Worm (Caenorhabditis elegans) whole organism, young adult: ENCODE measurements around the gene miz-1.

Experiments used
- B0019.2 ChIP-seq: fragments of 200-800 bp; sonication (Bioruptor generic); conservative IDR thresholded peaks from 2 replicates; pipeline ENCODE4 v1.3.6; 2022; ENCODE audit warnings: missing genetic modification reagents, missing genetic modification characterization, missing compliant biosample characterization
- C06A6.2 ChIP-seq: fragments of 200-800 bp; sonication (Bioruptor generic); conservative IDR thresholded peaks from 2 replicates; pipeline ENCODE4 v1.3.6; 2022; ENCODE audit warnings: missing genetic modification characterization, missing compliant biosample characterization
- F22D6.2 ChIP-seq: sonication (generic microtip); optimal IDR thresholded peaks from 2 replicates; lab custom pipeline; 2016; ENCODE audit warnings: mild to moderate bottlenecking, missing genetic modification characterization, missing compliant biosample characterization
- F39B2.1 ChIP-seq: fragments of 200-800 bp; sonication (Bioruptor generic); IDR thresholded peaks from 2 replicates; pipeline ENCODE4 v1.3.6; 2022; ENCODE audit warnings: missing genetic modification reagents, missing genetic modification characterization, missing compliant biosample characterization
- F49E8.2 ChIP-seq: sonication (generic microtip); optimal IDR thresholded peaks from 3 replicates; lab custom pipeline; 2017; ENCODE audit warnings: missing genetic modification characterization, mild to moderate bottlenecking, missing compliant biosample characterization, antibody characterized with exemption, moderate library complexity; ENCODE audit not compliant: insufficient read depth
- K11D2.4 ChIP-seq: fragments of 200-800 bp; sonication (Bioruptor generic); IDR thresholded peaks from 2 replicates; pipeline ENCODE4 v1.3.6; 2022; ENCODE audit warnings: missing genetic modification reagents, missing genetic modification characterization, missing compliant biosample characterization
- Y53F4B.3 ChIP-seq: fragments of 200-800 bp; sonication (Bioruptor generic); IDR thresholded peaks from 2 replicates; pipeline ENCODE4 v1.3.6; 2022; ENCODE audit warnings: missing genetic modification reagents, missing genetic modification characterization, missing compliant biosample characterization
- Y56A3A.18 ChIP-seq: fragments of 200-800 bp; sonication (Bioruptor generic); IDR thresholded peaks from 2 replicates; pipeline ENCODE4 v1.3.6; 2022; ENCODE audit warnings: missing genetic modification reagents, missing genetic modification characterization, missing compliant biosample characterization
- ama-1 ChIP-seq, 3 experiments: fragments of 150-350 bp in 1 of 3; sonication (generic microtip) in 2 of 3; optimal IDR thresholded peaks; 2 replicates each; lab custom pipeline; 2014 to 2018; ENCODE audit warnings: missing biosample characterization in 2 of 3, missing genetic modification characterization in 2 of 3, missing genetic modification reagents in 2 of 3
- attf-3 ChIP-seq: fragments of 200-800 bp; sonication (Bioruptor generic); conservative IDR thresholded peaks from 2 replicates; pipeline ENCODE4 v1.3.6; 2022; ENCODE audit warnings: missing genetic modification reagents, missing genetic modification characterization, missing compliant biosample characterization
- attf-5 ChIP-seq: fragments of 200-800 bp; sonication (Bioruptor generic); optimal IDR thresholded peaks from 2 replicates; lab custom pipeline; 2018; ENCODE audit warnings: mild to moderate bottlenecking, missing genetic modification characterization, missing compliant biosample characterization
- attf-6 ChIP-seq: fragments of 200-800 bp; sonication (Bioruptor generic); IDR thresholded peaks from 2 replicates; pipeline ENCODE4 v1.3.6; 2022; ENCODE audit warnings: missing genetic modification reagents, missing genetic modification characterization, missing compliant biosample characterization
- cebp-2 ChIP-seq: fragments of 200-800 bp; sonication (Bioruptor generic); IDR thresholded peaks from 2 replicates; pipeline ENCODE4 v1.3.6; 2022; ENCODE audit warnings: missing genetic modification characterization, missing compliant biosample characterization
- die-1 ChIP-seq: sonication (generic microtip); optimal IDR thresholded peaks from 2 replicates; lab custom pipeline; 2016; ENCODE audit warnings: missing genotype, mild to moderate bottlenecking, missing genetic modification characterization, missing compliant biosample characterization
- dox-1 ChIP-seq: fragments of 200-800 bp; sonication (Bioruptor generic); IDR thresholded peaks from 2 replicates; pipeline ENCODE4 v1.3.6; 2022; ENCODE audit warnings: missing genetic modification reagents, missing genetic modification characterization, missing compliant biosample characterization
- dpff-1 ChIP-seq: sonication (generic microtip); optimal IDR thresholded peaks from 2 replicates; lab custom pipeline; 2017; ENCODE audit warnings: mild to moderate bottlenecking, missing genetic modification characterization, missing compliant biosample characterization
- egl-44 ChIP-seq: fragments of 200-800 bp; sonication (Bioruptor generic); IDR thresholded peaks from 2 replicates; pipeline ENCODE4 v1.3.6; 2022; ENCODE audit warnings: missing genetic modification reagents, missing genetic modification characterization, missing compliant biosample characterization
- let-526 ChIP-seq: fragments of 200-800 bp; sonication (Bioruptor generic); IDR thresholded peaks from 2 replicates; pipeline ENCODE4 v1.3.6; 2022; ENCODE audit warnings: missing genetic modification reagents, missing genetic modification characterization, missing compliant biosample characterization
- lin-35 ChIP-seq, 3 experiments: fragments of 150-350 bp in 2 of 3; sonication (generic microtip) in 1 of 3; optimal IDR thresholded peaks; 2 replicates each; lab custom pipeline; 2014 to 2018; ENCODE audit warnings: missing biosample characterization in 3 of 3, missing genetic modification characterization in 3 of 3, missing genetic modification reagents in 3 of 3
- lin-54 ChIP-seq: fragments of 200-800 bp; sonication (Bioruptor generic); optimal IDR thresholded peaks from 2 replicates; lab custom pipeline; 2018; ENCODE audit warnings: mild to moderate bottlenecking, missing genetic modification characterization, missing compliant biosample characterization
- madf-3 ChIP-seq: fragments of 200-800 bp; sonication (Bioruptor generic); IDR thresholded peaks from 2 replicates; pipeline ENCODE4 v1.3.6; 2022; ENCODE audit warnings: missing genetic modification reagents, missing genetic modification characterization, missing compliant biosample characterization
- madf-6 ChIP-seq: fragments of 200-800 bp; sonication (Bioruptor generic); IDR thresholded peaks from 2 replicates; pipeline ENCODE4 v1.3.6; 2022; ENCODE audit warnings: missing genetic modification reagents, missing genetic modification characterization, missing compliant biosample characterization
- mcd-1 ChIP-seq: fragments of 200-800 bp; sonication (Bioruptor generic); IDR thresholded peaks from 2 replicates; pipeline ENCODE4 v1.3.6; 2022; ENCODE audit warnings: missing genetic modification reagents, missing genetic modification characterization, missing compliant biosample characterization
- mel-28 ChIP-seq: sonication (generic microtip); optimal IDR thresholded peaks from 2 replicates; lab custom pipeline; 2016; ENCODE audit warnings: borderline replicate concordance, mild to moderate bottlenecking, missing genetic modification characterization, missing compliant biosample characterization
- nfya-2 ChIP-seq: fragments of 200-800 bp; sonication (Bioruptor generic); IDR thresholded peaks from 2 replicates; pipeline ENCODE4 v1.3.6; 2022; ENCODE audit warnings: missing genetic modification reagents, missing genetic modification characterization, missing compliant biosample characterization
- nhr-80 ChIP-seq: sonication (generic microtip); optimal IDR thresholded peaks from 2 replicates; lab custom pipeline; 2016; ENCODE audit warnings: missing genetic modification characterization, missing compliant biosample characterization
- pbrm-1 ChIP-seq: fragments of 200-800 bp; sonication (Bioruptor generic); IDR thresholded peaks from 2 replicates; pipeline ENCODE4 v1.3.6; 2022; ENCODE audit warnings: missing genetic modification reagents, missing genetic modification characterization, missing compliant biosample characterization
- pha-4 ChIP-seq: fragments of 150-350 bp; sonication (generic microtip); optimal IDR thresholded peaks from 2 replicates; lab custom pipeline; 2014; ENCODE audit warnings: missing biosample characterization, missing genetic modification reagents, missing genetic modification characterization
- rec-8 ChIP-seq, 2 experiments: sonication (generic microtip); optimal IDR thresholded peaks; 2 replicates each; lab custom pipeline; 2016; ENCODE audit warnings: mild to moderate bottlenecking in 2 of 2, missing genetic modification characterization in 2 of 2, missing genetic modification reagents in 2 of 2, missing genotype in 2 of 2, missing biosample characterization in 1 of 2, missing compliant biosample characterization in 1 of 2, moderate library complexity in 1 of 2
- snpc-1.1 ChIP-seq: sonication (generic microtip); optimal IDR thresholded peaks from 2 replicates; lab custom pipeline; 2017; ENCODE audit warnings: missing genetic modification characterization, mild to moderate bottlenecking, missing compliant biosample characterization, antibody characterized with exemption, moderate library complexity, missing genotype, missing genetic modification reagents; ENCODE audit not compliant: insufficient read depth
- snpc-1.3 ChIP-seq: sonication (generic microtip); optimal IDR thresholded peaks from 2 replicates; lab custom pipeline; 2017; ENCODE audit warnings: missing genetic modification characterization, mild to moderate bottlenecking, missing compliant biosample characterization, antibody characterized with exemption, moderate library complexity, missing genotype, missing genetic modification reagents; ENCODE audit not compliant: insufficient read depth
- somi-1 ChIP-seq: fragments of 200-800 bp; sonication (Bioruptor generic); optimal IDR thresholded peaks from 2 replicates; lab custom pipeline; 2018; ENCODE audit warnings: mild to moderate bottlenecking, missing genetic modification characterization, missing compliant biosample characterization
- tbx-9 ChIP-seq: sonication (generic microtip); optimal IDR thresholded peaks from 2 replicates; lab custom pipeline; 2016; ENCODE audit warnings: borderline replicate concordance, missing genetic modification characterization, inconsistent platforms, missing compliant biosample characterization
- unc-130 ChIP-seq: sonication (generic microtip); optimal IDR thresholded peaks from 2 replicates; lab custom pipeline; 2016; ENCODE audit warnings: missing genetic modification reagents, missing genetic modification characterization, missing compliant biosample characterization
- xnd-1 ChIP-seq: sonication (generic microtip); optimal IDR thresholded peaks from 2 replicates; lab custom pipeline; 2016; ENCODE audit warnings: missing genotype, missing genetic modification reagents, missing genetic modification characterization, missing compliant biosample characterization
- ztf-18 ChIP-seq: sonication (generic microtip); optimal IDR thresholded peaks from 2 replicates; lab custom pipeline; 2016; ENCODE audit warnings: missing genotype, mild to moderate bottlenecking, missing genetic modification characterization, missing compliant biosample characterization
- ztf-6 ChIP-seq: fragments of 200-800 bp; sonication (Bioruptor generic); IDR thresholded peaks from 2 replicates; pipeline ENCODE4 v1.3.6; 2022; ENCODE audit warnings: missing genetic modification reagents, missing genetic modification characterization, missing compliant biosample characterization

Gene miz-1

DNA sequence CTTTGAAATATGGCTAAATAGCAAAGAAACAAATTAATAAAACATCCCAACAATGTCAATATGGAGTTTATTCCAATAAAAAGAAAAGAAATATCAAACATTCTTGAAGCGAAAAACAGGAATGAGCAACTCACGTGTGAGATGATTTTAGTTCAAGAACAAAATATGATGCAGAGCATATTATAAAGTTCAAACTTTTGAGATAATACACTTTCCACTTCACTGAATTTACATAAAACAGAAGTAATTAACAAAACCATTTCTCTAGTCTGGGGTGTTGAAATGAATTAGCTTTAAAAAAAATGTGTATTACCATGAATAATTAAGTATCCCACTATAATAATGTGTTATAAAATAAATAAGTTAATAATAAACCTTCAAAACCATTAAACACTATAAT, 25.5 kb upstream of the miz-1 start, which contains the start of gene srd-7:
srd-7 (minus strand) TSS at position 101 of the 400 bp plus-strand sequence.
- TF ChIP-seq dpff-1 (tag; lab: Kevin White, UChicago) = no peak
- TF ChIP-seq, all 124 proteins: peak for 0

DNA sequence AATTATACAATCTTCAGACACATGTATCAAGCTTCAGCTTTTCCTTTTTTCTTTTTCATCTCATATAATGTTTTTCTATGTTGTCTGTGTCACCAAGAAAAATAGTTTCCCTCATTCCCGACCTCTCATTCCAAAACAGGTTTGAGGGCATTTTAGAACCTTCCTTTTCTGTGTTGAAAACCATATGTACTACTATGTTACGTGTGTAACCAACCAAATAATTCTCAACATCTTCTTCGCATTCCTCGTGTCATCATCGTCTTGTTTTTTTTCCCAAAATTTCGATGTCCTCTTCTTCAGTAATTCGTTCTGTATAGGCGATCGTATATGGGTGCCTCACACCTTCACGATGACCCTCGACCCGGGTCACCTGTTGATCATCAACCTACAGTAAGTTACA, 21.8 kb upstream of the miz-1 start, which contains the start of gene pept-2:
pept-2 (plus strand) TSS at position 301 of the 400 bp plus-strand sequence.
- TF ChIP-seq lin-35 (GFP tag; optimal IDR thresholded peaks at IDR 0.05; lab: Kevin White, UChicago) = no peak
- TF ChIP-seq ztf-18 (tag; lab: Kevin White, UChicago) = no peak
- TF ChIP-seq F39B2.1 (GFP tag; lab: Robert Waterston, UW) = no peak
- TF ChIP-seq lin-54 (GFP tag; lab: Kevin White, UChicago) = no peak
- TF ChIP-seq nhr-80 (tag; lab: Kevin White, UChicago) = no peak
- no peak for TF ChIP-seq Y53F4B.3 (GFP tag; lab: Robert Waterston, UW)

DNA sequence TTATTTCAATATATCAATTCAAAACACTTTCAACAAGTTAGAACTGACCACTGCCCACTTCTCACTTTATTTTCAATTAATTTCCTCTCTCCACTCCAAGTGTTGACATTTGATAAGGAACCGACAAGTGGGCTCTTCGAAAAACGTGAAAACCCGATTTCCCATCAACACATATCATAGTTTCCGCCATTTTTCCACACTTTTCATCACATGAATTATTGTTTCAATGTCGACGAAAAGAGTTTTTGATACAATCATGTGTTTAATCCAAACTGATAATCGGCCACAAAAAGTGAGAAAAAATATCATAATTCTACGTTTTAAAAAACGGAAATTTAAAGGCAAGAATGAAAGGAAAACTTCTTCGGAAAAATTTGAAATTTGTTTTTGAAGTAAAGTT, 16.5 kb upstream of the miz-1 start:
- TF ChIP-seq snpc-1.3 (tag; lab: Kevin White, UChicago) (no peak), nhr-80 (tag; lab: Kevin White, UChicago) (peak; percentile 66)

DNA sequence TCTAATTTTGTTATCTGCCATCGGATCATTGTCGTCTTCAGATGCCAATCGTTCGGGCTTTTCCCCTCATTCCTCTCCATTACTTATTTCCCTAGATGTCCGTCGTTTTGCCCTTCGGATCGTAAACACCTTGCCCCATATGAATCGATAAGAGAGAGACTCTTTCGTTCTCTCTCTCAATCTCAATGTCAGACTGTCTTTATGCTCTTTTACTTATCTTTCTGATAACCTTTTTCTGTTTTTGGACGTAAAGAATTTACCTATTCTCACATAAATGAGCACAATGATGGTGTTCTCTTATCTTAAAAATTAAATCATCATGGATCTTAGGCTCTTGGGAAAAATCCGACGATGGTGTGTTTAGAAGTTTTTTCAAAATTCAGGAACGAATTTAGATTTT, 15.5 kb upstream of the miz-1 start:
- no peak for TF ChIP-seq F22D6.2 (tag; lab: Kevin White, UChicago)
- TF ChIP-seq nhr-80 (tag; lab: Kevin White, UChicago) = peak; percentile 45

DNA sequence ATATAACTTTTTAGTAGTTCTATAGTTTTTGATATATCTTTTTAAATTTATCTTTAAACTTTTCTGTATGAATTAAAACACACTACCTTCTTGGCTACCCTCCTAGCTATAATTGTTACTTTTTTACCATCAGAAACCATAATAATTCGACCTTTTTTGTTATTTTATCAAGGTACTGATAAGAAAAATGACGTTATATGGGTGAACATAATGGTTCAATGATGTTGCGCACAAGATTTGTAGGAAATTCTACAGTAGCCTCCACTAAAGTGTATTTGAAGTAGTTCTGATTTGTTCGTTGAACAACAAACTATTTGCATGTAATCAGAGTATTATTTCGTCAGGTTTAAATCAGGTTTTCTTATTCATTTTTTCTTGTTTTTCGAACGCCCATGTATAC, 13.6 kb upstream of the miz-1 start:
- TF ChIP-seq die-1 (tag; lab: Kevin White, UChicago) (no peak), rec-8 (tag; optimal IDR thresholded peaks at IDR 0.05; lab: Kevin White, UChicago) (no peak), C06A6.2 (no peak), dox-1 (GFP tag; lab: Robert Waterston, UW) (no peak), ztf-6 (no peak), K11D2.4 (GFP tag; lab: Robert Waterston, UW) (no peak), F39B2.1 (GFP tag; lab: Robert Waterston, UW) (no peak), madf-3 (GFP tag; lab: Robert Waterston, UW) (no peak), snpc-1.3 (tag; lab: Kevin White, UChicago) (no peak), mcd-1 (no peak), Y56A3A.18 (no peak)

DNA sequence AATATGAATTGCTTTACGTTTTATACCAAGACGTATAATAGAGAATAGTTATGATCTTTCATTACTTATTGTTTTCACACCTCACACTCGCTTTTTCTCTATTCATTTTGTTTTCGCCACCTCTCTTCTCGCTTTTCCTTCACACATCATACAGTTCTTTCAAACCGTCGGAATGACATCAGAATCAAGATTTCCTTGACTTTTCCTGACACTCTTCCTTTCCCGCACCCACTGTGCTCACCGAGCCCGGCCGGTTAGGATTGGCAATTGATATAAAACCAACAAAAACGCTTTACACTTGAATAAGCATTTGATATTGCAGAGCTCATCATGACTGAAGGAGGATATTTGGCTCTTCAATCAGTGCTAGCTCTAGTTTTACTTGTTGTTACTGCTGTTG, 12.8 kb upstream of the miz-1 start, which contains the start of gene zipt-2.1:
zipt-2.1 (plus strand) TSS at position 301 of the 400 bp plus-strand sequence.
- TF ChIP-seq unc-130 (GFP tag; lab: Kevin White, UChicago) (no peak), somi-1 (GFP tag; lab: Kevin White, UChicago) (no peak), F49E8.2 (no peak), nfya-2 (no peak), attf-6 (GFP tag; lab: Robert Waterston, UW) (no peak), madf-6 (GFP tag; lab: Robert Waterston, UW) (no peak)

DNA sequence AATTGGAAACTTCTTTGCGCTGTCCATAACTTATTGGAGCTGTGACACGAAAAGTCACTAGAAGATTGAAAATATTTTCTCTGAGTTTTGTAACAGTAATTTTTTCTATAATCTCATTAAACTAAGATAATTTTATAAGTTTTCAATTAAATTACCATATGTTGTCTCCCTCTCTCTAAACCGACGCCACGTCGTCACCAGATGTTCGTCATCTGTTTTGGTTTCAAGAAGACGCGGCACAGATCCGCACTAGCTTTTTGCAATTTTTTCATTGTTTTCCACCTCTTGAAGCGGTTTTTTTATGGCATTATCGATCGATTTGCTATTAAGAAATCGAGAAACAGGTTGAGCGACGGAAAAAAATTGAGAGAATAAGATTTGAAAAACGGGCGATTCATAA, 8.2 kb upstream of the miz-1 start:
- TF ChIP-seq snpc-1.1 (no peak), ama-1 (optimal IDR thresholded peaks at IDR 0.05; lab: Kevin White, UChicago) (no peak), ama-1 (GFP tag; optimal IDR thresholded peaks at IDR 0.05; lab: Kevin White, UChicago) (no peak), mel-28 (tag; lab: Kevin White, UChicago) (no peak), tbx-9 (no peak), xnd-1 (tag; lab: Kevin White, UChicago) (no peak), attf-6 (GFP tag; lab: Robert Waterston, UW) (no peak), B0019.2 (GFP tag; lab: Robert Waterston, UW) (no peak), let-526 (GFP tag; lab: Robert Waterston, UW) (no peak), egl-44 (GFP tag; lab: Robert Waterston, UW) (no peak), pha-4 (tag; lab: Kevin White, UChicago) (no peak), attf-3 (no peak), pbrm-1 (GFP tag; lab: Robert Waterston, UW) (no peak), attf-5 (GFP tag; lab: Kevin White, UChicago) (no peak), K11D2.4 (GFP tag; lab: Robert Waterston, UW) (no peak), cebp-2 (GFP tag; lab: Robert Waterston, UW) (no peak)
